Fruit fly (Drosophila melanogaster): ENCODE data around the gene Prp6.

Prp6 gene

DNA sequence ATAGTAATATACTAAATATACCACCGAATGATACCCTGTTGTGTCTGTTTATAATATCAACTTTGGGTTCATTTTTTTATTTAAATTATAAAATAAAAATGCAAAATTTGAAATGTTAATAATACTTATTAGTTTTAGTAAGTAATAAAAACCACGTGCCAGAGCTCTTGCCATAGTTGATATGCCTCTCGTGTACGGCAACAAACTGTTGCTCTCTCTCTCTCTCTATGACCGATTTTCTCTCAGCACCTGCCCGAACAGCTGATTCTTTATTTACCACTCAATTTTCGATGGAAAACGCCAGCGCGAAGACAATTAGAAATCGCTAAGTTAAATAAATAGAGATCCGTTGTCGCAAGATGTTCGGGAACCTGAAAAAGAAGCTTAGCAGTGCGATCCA is 37.7 kb upstream of the Prp6 start, which contains the start of gene Dysb (continued):
- TF ChIP-seq cwo (GFP tag; optimal IDR thresholded peaks at IDR 0.05), result peak; percentile 85
- no peak for TF ChIP-seq h (optimal IDR thresholded peaks at IDR 0.05)
- peak; percentile 88 for TF ChIP-seq CG10366 (GFP tag; IDR thresholded peaks at IDR 0.05)
- peak; percentile 57 for TF ChIP-seq twi (tag; optimal IDR thresholded peaks at IDR 0.05)
- peak; percentile 89 for TF ChIP-seq CG11247 (GFP tag; IDR thresholded peaks at IDR 0.05)
- no peak for TF ChIP-seq CG12236 (GFP tag; optimal IDR thresholded peaks at IDR 0.05)
- TF ChIP-seq gce (GFP tag; IDR thresholded peaks at IDR 0.05), result peak; percentile 90
- TF ChIP-seq Lpt (GFP tag; optimal IDR thresholded peaks at IDR 0.05), result no peak
- peak; percentile 77 for TF ChIP-seq D19B (GFP tag; optimal IDR thresholded peaks at IDR 0.05)
- peak; percentile 75 for TF ChIP-seq zen (tag; optimal IDR thresholded peaks at IDR 0.05)
- TF ChIP-seq Elba2 (GFP tag; optimal IDR thresholded peaks at IDR 0.05), result peak; percentile 44
- peak; percentile 9 for TF ChIP-seq NK7.1 (GFP tag; optimal IDR thresholded peaks at IDR 0.05)
- peak; percentile 90 for TF ChIP-seq Gug (GFP tag; IDR thresholded peaks at IDR 0.05)
- TF ChIP-seq Mrtf (GFP tag; IDR thresholded peaks at IDR 0.05), result peak; percentile 68; the same call in 2 of the 3 replicates
- peak; percentile 75 for TF ChIP-seq mam (GFP tag; optimal IDR thresholded peaks at IDR 0.05)
- TF ChIP-seq CG7928 (GFP tag; optimal IDR thresholded peaks at IDR 0.05), result peak; percentile 9
- TF ChIP-seq nerfin-2 (GFP tag; IDR thresholded peaks at IDR 0.05; ENCODE audit: partially characterized antibody), result no peak
- TF ChIP-seq sima (GFP tag; optimal IDR thresholded peaks at IDR 0.05), result no peak
- no peak for TF ChIP-seq bigmax (GFP tag; optimal IDR thresholded peaks at IDR 0.05)
- TF ChIP-seq unpg (GFP tag; optimal IDR thresholded peaks at IDR 0.05), result peak; percentile 92
- no peak for TF ChIP-seq tll (GFP tag; optimal IDR thresholded peaks at IDR 0.05)
- peak; percentile 56 for TF ChIP-seq Bteb2 (GFP tag; optimal IDR thresholded peaks at IDR 0.05)
- TF ChIP-seq Dll (GFP tag; IDR thresholded peaks at IDR 0.05; ENCODE audit: partially characterized antibody), result peak; percentile 60; the same call in 3 of the 4 replicates
- TF ChIP-seq peb (GFP tag; IDR thresholded peaks at IDR 0.05), result peak; percentile 73
- TF ChIP-seq CG12744 (GFP tag; optimal IDR thresholded peaks at IDR 0.05), result peak; percentile 65
- TF ChIP-seq pho (GFP tag; optimal IDR thresholded peaks at IDR 0.05), result peak; percentile 61
- peak; percentile 88 for TF ChIP-seq az2 (GFP tag; optimal IDR thresholded peaks at IDR 0.05)
- peak; percentile 51 for TF ChIP-seq MESR4 (GFP tag; optimal IDR thresholded peaks at IDR 0.05)
- peak; percentile 89 for TF ChIP-seq H2.0 (GFP tag; IDR thresholded peaks at IDR 0.05)
- peak; percentile 58 for TF ChIP-seq CG2202 (tag; optimal IDR thresholded peaks at IDR 0.05)
- TF ChIP-seq dimm (GFP tag; IDR thresholded peaks at IDR 0.05), result peak; percentile 60
- peak; percentile 70; the same call in 1 of the 3 replicates for TF ChIP-seq C15 (GFP tag; IDR thresholded peaks at IDR 0.05)
- peak; percentile 54 for TF ChIP-seq CG18764 (GFP tag; optimal IDR thresholded peaks at IDR 0.05)
- TF ChIP-seq CG1529 (GFP tag; optimal IDR thresholded peaks at IDR 0.05), result peak; percentile 75
- TF ChIP-seq B-H1 (GFP tag; IDR thresholded peaks at IDR 0.05), result peak; percentile 87
- peak; percentile 92 for TF ChIP-seq otp (GFP tag; IDR thresholded peaks at IDR 0.05)
- TF ChIP-seq shn (GFP tag; optimal IDR thresholded peaks at IDR 0.05), result peak; percentile 26
- peak; percentile 77 for TF ChIP-seq CG12219 (GFP tag; optimal IDR thresholded peaks at IDR 0.05)
- peak in 1 of 2 experiments; percentile 78 for TF ChIP-seq Eip74EF (GFP tag; optimal IDR thresholded peaks at IDR 0.05)
- TF ChIP-seq bab2 (GFP tag; optimal IDR thresholded peaks at IDR 0.05), result peak; percentile 74
- no peak for TF ChIP-seq prd (optimal IDR thresholded peaks at IDR 0.05)
- peak; percentile 89 for TF ChIP-seq prd (GFP tag; IDR thresholded peaks at IDR 0.05)
- TF ChIP-seq CG14965 (GFP tag; optimal IDR thresholded peaks at IDR 0.05; ENCODE audit: borderline replicate concordance), result no peak
- TF ChIP-seq ems (GFP tag; optimal IDR thresholded peaks at IDR 0.05), result peak; percentile 62
- peak; percentile 85 for TF ChIP-seq al (GFP tag; IDR thresholded peaks at IDR 0.05)
- TF ChIP-seq ab (GFP tag; optimal IDR thresholded peaks at IDR 0.05), result peak; percentile 50
- peak; percentile 65 for TF ChIP-seq CG33557 (GFP tag; optimal IDR thresholded peaks at IDR 0.05)
- no peak for TF ChIP-seq CG8478 (optimal IDR thresholded peaks at IDR 0.05)
- no peak for TF ChIP-seq gfzf (GFP tag; optimal IDR thresholded peaks at IDR 0.05)
- peak; percentile 8 for TF ChIP-seq TFAM (GFP tag; optimal IDR thresholded peaks at IDR 0.05)
- TF ChIP-seq HLH3B (GFP tag; IDR thresholded peaks at IDR 0.05), result peak; percentile 90
- peak; percentile 72 for TF ChIP-seq CG16815 (GFP tag; optimal IDR thresholded peaks at IDR 0.05)

Measured in whole organism, embryonic.